Fruit fly (Drosophila melanogaster) whole organism: ENCODE measurements around the gene CG42870.

Experiments used
- pan ChIP-seq: fragments of >200 bp; optimal IDR thresholded peaks from 2 replicates; lab custom pipeline; 2017
- psq ChIP-seq: fragments of >200 bp; optimal IDR thresholded peaks from 2 replicates; lab custom pipeline; 2017
- usp ChIP-seq: fragments of >200 bp; optimal IDR thresholded peaks from 2 replicates; lab custom pipeline; 2017; ENCODE audit warnings: missing biosample characterization, missing genetic modification characterization, mixed read lengths

DNA sequence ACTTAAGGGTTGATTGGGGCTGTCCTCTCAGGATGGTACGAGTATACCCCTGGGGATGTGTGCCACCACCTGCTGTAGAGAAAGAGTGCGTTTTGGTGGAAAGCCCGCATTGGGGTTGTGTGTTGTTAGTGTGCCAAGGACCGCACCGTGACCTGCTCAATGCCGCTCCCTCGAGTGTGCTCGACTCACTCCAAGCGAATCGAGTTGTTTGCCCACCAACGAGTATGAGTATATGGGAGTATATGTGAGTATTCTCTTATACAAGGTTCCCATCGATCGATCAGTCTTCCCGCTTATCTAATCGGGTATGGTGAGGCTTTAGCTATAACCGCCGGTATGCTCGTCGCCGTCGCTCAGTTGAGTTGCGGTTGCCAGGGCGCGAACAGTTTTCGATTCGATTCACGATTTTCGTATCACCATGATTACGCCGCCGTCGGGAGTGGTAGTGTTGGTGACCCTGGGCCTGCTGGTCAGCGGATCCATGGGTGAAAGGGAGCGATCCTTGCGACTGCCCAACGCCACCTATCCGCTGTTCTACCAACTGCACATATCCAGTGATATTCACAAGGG lies 2.7 kb upstream of the CG42870 start, which contains the start of gene CG5849:
- no peak for TF ChIP-seq pan (lab: Kevin White, UChicago)
- no peak for TF ChIP-seq psq
- no peak for TF ChIP-seq usp (GFP tag; lab: Kevin White, UChicago)
